Worm (Caenorhabditis elegans): Measurements from ENCODE around the gene R02E12.12.

The R02E12.12 gene

ce11 chrX:4016113-4016512 lies 12.8 kb downstream of the R02E12.12 start, which contains the start of gene hrg-1 (continued):
- TF ChIP-seq egl-27 (tag; optimal IDR thresholded peaks at IDR 0.05) (no peak), sox-4 (tag; optimal IDR thresholded peaks at IDR 0.05) (peak; percentile 19), rnt-1 (tag; optimal IDR thresholded peaks at IDR 0.05) (peak; percentile 53), blmp-1 (tag; optimal IDR thresholded peaks at IDR 0.05) (peak; percentile 36), pqm-1 (tag; optimal IDR thresholded peaks at IDR 0.05) (no peak), mab-9 (GFP tag; IDR thresholded peaks at IDR 0.05) (no peak), nhr-90 (tag; optimal IDR thresholded peaks at IDR 0.05; ENCODE audit: poor library complexity) (peak; percentile 11), lir-3 (tag; optimal IDR thresholded peaks at IDR 0.05; ENCODE audit: poor library complexity) (no peak), isw-1 (GFP tag; IDR thresholded peaks at IDR 0.05) (no peak; the same call in 1 of the 2 replicates), tlp-1 (tag; optimal IDR thresholded peaks at IDR 0.05) (no peak), pag-3 (tag; optimal IDR thresholded peaks at IDR 0.05; ENCODE audit: borderline replicate concordance, insufficient read depth) (no peak), jun-1 (tag; optimal IDR thresholded peaks at IDR 0.05) (peak; percentile 47)

- peak; percentile 78 for TF ChIP-seq lin-14 (GFP tag; optimal IDR thresholded peaks at IDR 0.05)
- no peak for TF ChIP-seq nhr-12 (tag; optimal IDR thresholded peaks at IDR 0.05)
- TF ChIP-seq efl-1 (optimal IDR thresholded peaks at IDR 0.05), result no peak
- peak in 1 of 2 experiments; percentile 51 for TF ChIP-seq efl-1 (GFP tag; optimal IDR thresholded peaks at IDR 0.05 in 1 of 2)
These were observed 14.4 kb downstream of the R02E12.12 start for ce11 chrX:4017576-4018309.

- no peak for TF ChIP-seq unc-62 (GFP tag; optimal IDR thresholded peaks at IDR 0.05)
- peak; percentile 28 for TF ChIP-seq dsc-1 (tag; optimal IDR thresholded peaks at IDR 0.05)
- no peak for TF ChIP-seq nhr-85 (tag)
- TF ChIP-seq nhr-90 (tag; optimal IDR thresholded peaks at IDR 0.05; ENCODE audit: poor library complexity), result peak; percentile 13
- TF ChIP-seq C16A3.4 (tag; optimal IDR thresholded peaks at IDR 0.05), result no peak
- no peak for TF ChIP-seq ceh-63 (GFP tag; optimal IDR thresholded peaks at IDR 0.05)
- TF ChIP-seq blmp-1 (tag; optimal IDR thresholded peaks at IDR 0.05), result peak; percentile 72
- peak in 1 of 2 experiments; percentile 54 for TF ChIP-seq lin-35 (GFP tag; optimal IDR thresholded peaks at IDR 0.05)
- TF ChIP-seq elt-3 (tag; optimal IDR thresholded peaks at IDR 0.05), result peak in 1 of 6 experiments; percentile 37
- peak; percentile 35 for TF ChIP-seq nhr-71 (tag; optimal IDR thresholded peaks at IDR 0.05)
- peak; percentile 15 for TF ChIP-seq mep-1 (tag; optimal IDR thresholded peaks at IDR 0.05)
- TF ChIP-seq lin-14 (GFP tag; optimal IDR thresholded peaks at IDR 0.05), result peak; percentile 47
- TF ChIP-seq rnt-1 (tag; optimal IDR thresholded peaks at IDR 0.05), result peak; percentile 10
- TF ChIP-seq nhr-20 (tag; optimal IDR thresholded peaks at IDR 0.05), result peak; percentile 24
- TF ChIP-seq lir-3 (tag; optimal IDR thresholded peaks at IDR 0.05; ENCODE audit: poor library complexity), result no peak
- TF ChIP-seq elt-2 (tag; optimal IDR thresholded peaks at IDR 0.05), result peak; percentile 48
- no peak for TF ChIP-seq nhr-77 (tag; optimal IDR thresholded peaks at IDR 0.05)
- no peak for TF ChIP-seq efl-1 (optimal IDR thresholded peaks at IDR 0.05)
- TF ChIP-seq efl-1 (GFP tag; optimal IDR thresholded peaks at IDR 0.05 in 1 of 2), result peak in 1 of 2 experiments; percentile 51
- TF ChIP-seq snu-23 (GFP tag; optimal IDR thresholded peaks at IDR 0.05), result no peak
These were observed 15.4 kb downstream of the R02E12.12 start for ce11 chrX:4018566-4019182.

ce11 chrX:4021967-4022366 lies 18.6 kb downstream of the R02E12.12 start, which contains the start of gene acr-10:
Gene acr-10 (plus strand): TSS chrX:4022267.
- TF ChIP-seq aha-1 (tag; optimal IDR thresholded peaks at IDR 0.05) (no peak), hlh-4 (tag; optimal IDR thresholded peaks at IDR 0.05) (no peak), mdl-1 (tag; optimal IDR thresholded peaks at IDR 0.05) (no peak), nhr-76 (tag; optimal IDR thresholded peaks at IDR 0.05) (no peak), nhr-71 (tag; optimal IDR thresholded peaks at IDR 0.05) (no peak), efl-1 (optimal IDR thresholded peaks at IDR 0.05) (no peak), efl-1 (GFP tag; optimal IDR thresholded peaks at IDR 0.05 in 1 of 2) (no peak), fkh-8 (tag; optimal IDR thresholded peaks at IDR 0.05) (no peak), nhr-90 (tag; optimal IDR thresholded peaks at IDR 0.05; ENCODE audit: poor library complexity) (no peak), Y116A8C.19 (tag; optimal IDR thresholded peaks at IDR 0.05; ENCODE audit: borderline replicate concordance) (no peak), ceh-63 (GFP tag; optimal IDR thresholded peaks at IDR 0.05) (no peak), unc-86 (tag; optimal IDR thresholded peaks at IDR 0.05) (no peak)
